Fruit fly (Drosophila melanogaster) whole organism, embryonic: Measurements from ENCODE around the gene Mms19.

Source experiments
- Adf1 ChIP-seq: fragments of 200-800 bp; sonication (Bioruptor generic); IDR thresholded peaks from 2 replicates; pipeline ENCODE4 v1.3.6; 2022; ENCODE audit warnings: missing biosample characterization, missing genetic modification characterization
- Bgb ChIP-seq: fragments of 200-800 bp; sonication (Bioruptor generic); IDR thresholded peaks from 2 replicates; pipeline ENCODE4 v1.3.6; 2022; ENCODE audit warnings: missing biosample characterization, missing genetic modification characterization; ENCODE audit not compliant: partially characterized antibody
- CG10267 ChIP-seq: fragments of 200-800 bp; sonication (Bioruptor generic); optimal IDR thresholded peaks from 2 replicates; lab custom pipeline; 2018; ENCODE audit warnings: missing biosample characterization, mild to moderate bottlenecking, missing genetic modification characterization, moderate library complexity
- CG12659 ChIP-seq: fragments of 200-800 bp; sonication (Bioruptor generic); optimal IDR thresholded peaks from 3 replicates; lab custom pipeline; 2017; ENCODE audit warnings: mild to moderate bottlenecking, missing biosample characterization, missing genetic modification reagents, missing genetic modification characterization
- CG12769 ChIP-seq: fragments of 200-800 bp; sonication (Bioruptor generic); optimal IDR thresholded peaks from 2 replicates; lab custom pipeline; 2019; ENCODE audit warnings: missing biosample characterization, mild to moderate bottlenecking, missing genetic modification characterization, moderate library complexity
- CG13296 ChIP-seq: fragments of 200-800 bp; sonication (Bioruptor generic); optimal IDR thresholded peaks from 3 replicates; lab custom pipeline; 2018; ENCODE audit warnings: missing biosample characterization, mild to moderate bottlenecking, missing genetic modification characterization
- CG13624 ChIP-seq: fragments of 200-800 bp; sonication (Bioruptor generic); optimal IDR thresholded peaks from 2 replicates; lab custom pipeline; 2016; ENCODE audit warnings: missing biosample characterization, missing genetic modification characterization
- CG15269 ChIP-seq: fragments of 200-800 bp; sonication (Bioruptor generic); optimal IDR thresholded peaks from 2 replicates; lab custom pipeline; 2018; ENCODE audit warnings: missing biosample characterization, mild to moderate bottlenecking, missing genetic modification characterization, moderate library complexity
- CG15479 ChIP-seq: fragments of 200-800 bp; sonication (Bioruptor generic); optimal IDR thresholded peaks from 3 replicates; lab custom pipeline; 2019; ENCODE audit warnings: missing biosample characterization, mild to moderate bottlenecking, missing genetic modification characterization, moderate library complexity
- CG15514 ChIP-seq: fragments of 200-800 bp; sonication (Bioruptor generic); optimal IDR thresholded peaks from 3 replicates; lab custom pipeline; 2017; ENCODE audit warnings: missing biosample characterization, missing genetic modification characterization, mild to moderate bottlenecking, moderate library complexity, missing genetic modification reagents
- CG15601 ChIP-seq: fragments of 200-800 bp; sonication (Bioruptor generic); optimal IDR thresholded peaks from 3 replicates; lab custom pipeline; 2019; ENCODE audit warnings: missing biosample characterization, mild to moderate bottlenecking, missing genetic modification characterization, moderate library complexity
- CG1603 ChIP-seq: fragments of 200-800 bp; sonication (Bioruptor generic); optimal IDR thresholded peaks from 2 replicates; lab custom pipeline; 2019; ENCODE audit warnings: missing biosample characterization, mild to moderate bottlenecking, missing genetic modification characterization, moderate library complexity
- CG2120 ChIP-seq: fragments of 200-800 bp; sonication (Bioruptor generic); optimal IDR thresholded peaks from 3 replicates; lab custom pipeline; 2016; ENCODE audit warnings: missing biosample characterization, missing genetic modification characterization
- CG2712 ChIP-seq: fragments of 200-800 bp; optimal IDR thresholded peaks from 3 replicates; lab custom pipeline; 2019; ENCODE audit warnings: missing biosample characterization, mild to moderate bottlenecking, missing genetic modification characterization, moderate library complexity
- CG32532 ChIP-seq: fragments of 200-800 bp; sonication (Bioruptor generic); IDR thresholded peaks from 2 replicates; pipeline ENCODE4 v1.3.6; 2022; ENCODE audit warnings: missing biosample characterization, missing genetic modification characterization
- CG32767 ChIP-seq: fragments of 200-800 bp; sonication (Bioruptor generic); IDR thresholded peaks from 2 replicates; pipeline ENCODE4 v1.3.6; 2022; ENCODE audit warnings: missing biosample characterization, missing genetic modification characterization
- CG33557 ChIP-seq: fragments of 200-800 bp; sonication (Bioruptor generic); optimal IDR thresholded peaks from 2 replicates; lab custom pipeline; 2019; ENCODE audit warnings: missing biosample characterization, mild to moderate bottlenecking, missing genetic modification characterization, moderate library complexity
- CG6254 ChIP-seq: fragments of 200-800 bp; sonication (Bioruptor generic); optimal IDR thresholded peaks from 3 replicates; lab custom pipeline; 2017; ENCODE audit warnings: mild to moderate bottlenecking, missing biosample characterization, missing genetic modification reagents, missing genetic modification characterization
- CG6813 ChIP-seq: fragments of 200-800 bp; sonication (Bioruptor generic); optimal IDR thresholded peaks from 2 replicates; lab custom pipeline; 2017; ENCODE audit warnings: missing biosample characterization, missing genetic modification characterization, mild to moderate bottlenecking, moderate library complexity, missing genetic modification reagents
- CG8290 ChIP-seq, 3 experiments: fragments of 200-800 bp; sonication (Bioruptor generic); optimal IDR thresholded peaks; 2 replicates each; lab custom pipeline; 2016 to 2019; ENCODE audit warnings: missing biosample characterization in 3 of 3, missing genetic modification characterization in 3 of 3, mild to moderate bottlenecking in 2 of 3, moderate library complexity in 1 of 3
- E2f2 ChIP-seq: fragments of 200-800 bp; sonication (Bioruptor generic); IDR thresholded peaks from 2 replicates; pipeline ENCODE4 v1.3.6; 2022; ENCODE audit warnings: missing biosample characterization, missing genetic modification characterization
- Ets97D ChIP-seq: fragments of 200-800 bp; sonication (Bioruptor generic); optimal IDR thresholded peaks from 3 replicates; lab custom pipeline; 2016; ENCODE audit warnings: missing biosample characterization, missing genetic modification characterization
- Gug ChIP-seq: fragments of 200-800 bp; sonication (Bioruptor generic); IDR thresholded peaks from 4 replicates; pipeline ENCODE4 v1.3.6; 2022; ENCODE audit warnings: missing biosample characterization, missing genetic modification characterization
- HLHmδ ChIP-seq: fragments of 200-800 bp; sonication (Bioruptor generic); optimal IDR thresholded peaks from 2 replicates; lab custom pipeline; 2018; ENCODE audit warnings: missing biosample characterization, mild to moderate bottlenecking, missing genetic modification characterization, moderate library complexity
- Jarid2 ChIP-seq: fragments of 200-800 bp; sonication (Bioruptor generic); optimal IDR thresholded peaks from 3 replicates; lab custom pipeline; 2017; ENCODE audit warnings: mild to moderate bottlenecking, missing biosample characterization, missing genetic modification reagents, missing genetic modification characterization
- Lhr ChIP-seq: fragments of 200-800 bp; sonication (Bioruptor generic); optimal IDR thresholded peaks from 3 replicates; lab custom pipeline; 2017; ENCODE audit warnings: mild to moderate bottlenecking, missing biosample characterization, missing genetic modification reagents, missing genetic modification characterization
- Mad ChIP-seq: fragments of 200-800 bp; sonication (Bioruptor generic); optimal IDR thresholded peaks from 2 replicates; lab custom pipeline; 2016; ENCODE audit warnings: missing biosample characterization, missing genetic modification characterization
- Pdp1 ChIP-seq, 2 experiments: fragments of 200-800 bp; sonication (Bioruptor generic); optimal IDR thresholded peaks; 3 replicates each; lab custom pipeline; 2016; ENCODE audit warnings: missing biosample characterization in 2 of 2, missing genetic modification characterization in 2 of 2, mild to moderate bottlenecking in 1 of 2, moderate library complexity in 1 of 2
- Ravus ChIP-seq: fragments of 200-800 bp; sonication (Bioruptor generic); IDR thresholded peaks from 2 replicates; pipeline ENCODE4 v1.3.6; 2022; ENCODE audit warnings: missing biosample characterization, missing genetic modification characterization
- Xrp1 ChIP-seq: fragments of 200-800 bp; sonication (Bioruptor generic); IDR thresholded peaks from 2 replicates; pipeline ENCODE4 v1.3.6; 2022; ENCODE audit warnings: missing biosample characterization, missing genetic modification characterization
- ato ChIP-seq: fragments of 200-800 bp; sonication (Bioruptor generic); IDR thresholded peaks from 2 replicates; pipeline ENCODE4 v1.3.6; 2022; ENCODE audit warnings: missing biosample characterization, missing genetic modification characterization; ENCODE audit not compliant: partially characterized antibody
- dpn ChIP-seq, 2 experiments: fragments of 200-800 bp; sonication (Bioruptor generic); optimal IDR thresholded peaks; 3 replicates each; lab custom pipeline; 2016; ENCODE audit warnings: missing biosample characterization in 2 of 2, missing genetic modification characterization in 2 of 2
- fd64A ChIP-seq: fragments of 200-800 bp; sonication (Bioruptor generic); optimal IDR thresholded peaks from 3 replicates; lab custom pipeline; 2018; ENCODE audit warnings: missing biosample characterization, mild to moderate bottlenecking, missing genetic modification characterization
- gce ChIP-seq: fragments of 200-800 bp; sonication (Bioruptor generic); IDR thresholded peaks from 3 replicates; pipeline ENCODE4 v1.3.6; 2022; ENCODE audit warnings: missing biosample characterization, missing genetic modification characterization
- gcm ChIP-seq: fragments of 200-800 bp; sonication (Bioruptor generic); optimal IDR thresholded peaks from 2 replicates; lab custom pipeline; 2019; ENCODE audit warnings: missing biosample characterization, mild to moderate bottlenecking, missing genetic modification characterization, moderate library complexity
- gfzf ChIP-seq: fragments of 200-800 bp; sonication (Bioruptor generic); optimal IDR thresholded peaks from 2 replicates; lab custom pipeline; 2016; ENCODE audit warnings: missing biosample characterization, mild to moderate bottlenecking, missing genetic modification characterization, moderate library complexity
- hb ChIP-seq: fragments of 200-800 bp; sonication (Bioruptor generic); IDR thresholded peaks from 3 replicates; pipeline ENCODE4 v1.3.6; 2022; ENCODE audit warnings: missing biosample characterization, missing genetic modification characterization; ENCODE audit not compliant: partially characterized antibody
- kah ChIP-seq: fragments of 200-800 bp; sonication (Bioruptor generic); optimal IDR thresholded peaks from 2 replicates; lab custom pipeline; 2018; ENCODE audit warnings: missing biosample characterization, mild to moderate bottlenecking, missing genetic modification characterization
- nerfin-1 ChIP-seq: fragments of 200-800 bp; sonication (Bioruptor generic); optimal IDR thresholded peaks from 3 replicates; lab custom pipeline; 2019; ENCODE audit warnings: missing biosample characterization, mild to moderate bottlenecking, missing genetic modification characterization, moderate library complexity
- nmo ChIP-seq: fragments of 200-800 bp; sonication (Bioruptor generic); optimal IDR thresholded peaks from 2 replicates; lab custom pipeline; 2018; ENCODE audit warnings: missing biosample characterization, mild to moderate bottlenecking, missing genetic modification characterization, moderate library complexity
- ranshi ChIP-seq: fragments of 200-800 bp; sonication (Bioruptor generic); IDR thresholded peaks from 2 replicates; pipeline ENCODE4 v1.3.6; 2022; ENCODE audit warnings: missing biosample characterization, missing genetic modification characterization
- rib ChIP-seq: fragments of 200-800 bp; sonication (Bioruptor generic); IDR thresholded peaks from 2 replicates; pipeline ENCODE4 v1.3.6; 2022; ENCODE audit warnings: missing biosample characterization, missing genetic modification characterization
- salm ChIP-seq: fragments of 200-800 bp; sonication (Bioruptor generic); optimal IDR thresholded peaks from 2 replicates; lab custom pipeline; 2018; ENCODE audit warnings: missing biosample characterization, mild to moderate bottlenecking, missing genetic modification characterization
- sug ChIP-seq: fragments of 200-800 bp; optimal IDR thresholded peaks from 2 replicates; lab custom pipeline; 2019; ENCODE audit warnings: missing biosample characterization, mild to moderate bottlenecking, missing genetic modification characterization, moderate library complexity
- trem ChIP-seq: fragments of 200-800 bp; optimal IDR thresholded peaks from 3 replicates; lab custom pipeline; 2019; ENCODE audit warnings: missing biosample characterization, mild to moderate bottlenecking, missing genetic modification characterization, moderate library complexity
- vnd ChIP-seq: fragments of 200-800 bp; sonication (Bioruptor generic); IDR thresholded peaks from 3 replicates; pipeline ENCODE4 v1.3.6; 2022; ENCODE audit warnings: missing biosample characterization, missing genetic modification characterization; ENCODE audit not compliant: partially characterized antibody
- wdn ChIP-seq: fragments of 200-800 bp; sonication (Bioruptor generic); IDR thresholded peaks from 2 replicates; pipeline ENCODE4 v1.3.6; 2022; ENCODE audit warnings: missing biosample characterization, missing genetic modification characterization
- yki ChIP-seq: fragments of >200 bp; optimal IDR thresholded peaks from 3 replicates; lab custom pipeline; 2018

The Mms19 gene

DNA sequence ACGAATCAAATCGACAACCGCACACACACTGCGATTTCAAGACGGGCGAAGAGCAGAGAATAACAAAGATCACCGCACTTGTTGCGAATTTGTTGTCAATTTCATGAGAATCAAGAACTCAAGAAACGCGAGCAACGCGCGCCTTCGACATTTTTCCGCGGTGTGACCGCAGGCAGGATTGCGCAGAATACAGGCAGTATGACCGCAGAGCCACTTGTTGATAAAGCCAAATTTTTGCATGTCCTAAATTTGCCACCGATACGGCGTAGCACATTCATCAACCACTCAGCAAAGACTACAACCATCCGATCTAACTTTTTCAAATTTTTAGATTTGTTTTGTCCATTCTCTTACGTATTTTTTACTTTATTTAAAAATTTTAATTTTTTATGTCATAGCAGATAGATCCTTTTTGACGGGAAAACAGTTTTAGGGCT, 15.0 kb upstream of the Mms19 start, which contains the start of gene cno (continued):
- peak; percentile 72 for TF ChIP-seq trem (tag; lab: Kevin White, UChicago)
- no peak for TF ChIP-seq Xrp1 (GFP tag; lab: Robert Waterston, UW)
- peak; percentile 85 for TF ChIP-seq E2f2 (GFP tag; lab: Robert Waterston, UW)
- TF ChIP-seq CG1603: peak; percentile 59
- no peak for TF ChIP-seq CG6813 (GFP tag; lab: Kevin White, UChicago)
- TF ChIP-seq dpn (GFP tag; optimal IDR thresholded peaks at IDR 0.05; lab: Kevin White, UChicago): peak in 1 of 2 experiments; percentile 18
- peak; percentile 44 for TF ChIP-seq CG13624 (GFP tag; lab: Kevin White, UChicago)
- no peak for TF ChIP-seq hb
- TF ChIP-seq CG12769 (tag; lab: Kevin White, UChicago): peak; percentile 17
- 0 out of 2 replicates have a peak, but pooled peaks have one; percentile 12 for TF ChIP-seq CG32767 (GFP tag; lab: Robert Waterston, UW)
- peak; percentile 9 for TF ChIP-seq Mad
- peak; percentile 48 for TF ChIP-seq CG13296 (GFP tag; lab: Kevin White, UChicago)
- TF ChIP-seq Ravus: no peak
- TF ChIP-seq CG12659 (GFP tag; lab: Kevin White, UChicago): peak; percentile 54
- no peak for TF ChIP-seq ranshi (GFP tag; lab: Robert Waterston, UW)
- TF ChIP-seq CG15479 (GFP tag; lab: Kevin White, UChicago): peak; percentile 79
- peak; percentile 21 for TF ChIP-seq CG15269 (tag; lab: Kevin White, UChicago)
- peak; percentile 35 for TF ChIP-seq CG33557 (GFP tag; lab: Kevin White, UChicago)
- TF ChIP-seq CG32532 (GFP tag; lab: Robert Waterston, UW): 0 out of 2 replicates have a peak, but pooled peaks have one; percentile 29
- peak; percentile 65; the same call in 1 of the 2 replicates for TF ChIP-seq Bgb
- TF ChIP-seq Gug: no peak
- TF ChIP-seq sug (tag; lab: Kevin White, UChicago): peak; percentile 10
- no peak for TF ChIP-seq CG6254
- TF ChIP-seq vnd (GFP tag; lab: Robert Waterston, UW): 0 out of 3 replicates have a peak, but pooled peaks have one; percentile 34
- TF ChIP-seq CG15601: peak; percentile 67
- peak; percentile 33 for TF ChIP-seq CG8290 (GFP tag; optimal IDR thresholded peaks at IDR 0.05; lab: Kevin White, UChicago)
- peak in 1 of 2 experiments; percentile 70 for TF ChIP-seq CG8290 (tag; optimal IDR thresholded peaks at IDR 0.05; lab: Kevin White, UChicago)
- TF ChIP-seq HLHmδ (GFP tag; lab: Kevin White, UChicago): peak; percentile 87
- TF ChIP-seq CG10267: peak; percentile 45
- peak; percentile 38; the same call in 1 of the 3 replicates for TF ChIP-seq gce (GFP tag; lab: Robert Waterston, UW)
- peak; percentile 72 for TF ChIP-seq CG15514 (GFP tag; lab: Kevin White, UChicago)
- TF ChIP-seq gcm (GFP tag; lab: Kevin White, UChicago): peak; percentile 12
- TF ChIP-seq kah (GFP tag; lab: Kevin White, UChicago): no peak
- peak in 1 of 2 experiments; percentile 60 for TF ChIP-seq Pdp1 (GFP tag; optimal IDR thresholded peaks at IDR 0.05; lab: Kevin White, UChicago)
- peak; percentile 62 for TF ChIP-seq nmo
- TF ChIP-seq gfzf: peak; percentile 100
- peak; percentile 19 for TF ChIP-seq nerfin-1
- peak; percentile 65 for TF ChIP-seq Ets97D (GFP tag; lab: Kevin White, UChicago)
- TF ChIP-seq Jarid2 (GFP tag; lab: Kevin White, UChicago): peak; percentile 91
- peak; percentile 82 for TF ChIP-seq rib
- peak; percentile 90 for TF ChIP-seq Adf1
- TF ChIP-seq ato (GFP tag; lab: Robert Waterston, UW): peak; percentile 24; the same call in 1 of the 2 replicates
- TF ChIP-seq CG2120 (GFP tag; lab: Kevin White, UChicago): no peak
- TF ChIP-seq CG2712 (tag; lab: Kevin White, UChicago): peak; percentile 43
- TF ChIP-seq yki (lab: Kevin White, UChicago): no peak
- peak; percentile 98 for TF ChIP-seq Lhr (GFP tag; lab: Kevin White, UChicago)
- TF ChIP-seq fd64A (GFP tag; lab: Kevin White, UChicago): peak; percentile 28
- no peak for TF ChIP-seq wdn (GFP tag; lab: Robert Waterston, UW)
- TF ChIP-seq salm: peak; percentile 39
